Fruit fly (Drosophila melanogaster): ENCODE results near the gene stg.

DNA sequence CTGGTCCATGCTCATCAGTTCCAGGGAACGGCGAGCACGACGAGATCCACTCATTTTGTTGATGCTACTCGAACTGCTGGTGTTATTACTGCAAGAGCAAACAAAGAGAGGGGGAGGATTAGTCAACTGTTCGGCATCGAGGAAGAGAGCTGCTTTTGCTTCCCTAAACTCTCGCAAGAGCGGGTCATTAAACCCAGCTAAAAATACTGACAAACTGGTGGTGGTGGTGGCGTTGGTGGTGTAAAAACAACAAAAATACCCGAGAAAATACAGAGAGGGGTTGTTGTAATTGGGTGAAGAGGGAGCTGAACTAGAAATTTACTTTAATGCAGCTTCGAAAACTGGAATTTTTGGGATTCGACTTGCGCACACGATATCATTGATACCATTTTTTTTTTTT lies 1.7 kb downstream of the stg start:
- TF ChIP-seq kay (GFP tag; ENCODE audit: borderline replicate concordance) (no peak), Clk (GFP tag; optimal IDR thresholded peaks at IDR 0.05) (no peak), CG5204 (GFP tag; optimal IDR thresholded peaks at IDR 0.05) (no peak), cnc (optimal IDR thresholded peaks at IDR 0.05) (no peak), ovo (GFP tag; optimal IDR thresholded peaks at IDR 0.05) (no peak), CG14711 (tag; optimal IDR thresholded peaks at IDR 0.05) (no peak), tj (GFP tag; optimal IDR thresholded peaks at IDR 0.05) (no peak)

All from whole organism, adult.